Worm (Caenorhabditis elegans): ENCODE data around the gene mpst-1.

Gene mpst-1

DNA sequence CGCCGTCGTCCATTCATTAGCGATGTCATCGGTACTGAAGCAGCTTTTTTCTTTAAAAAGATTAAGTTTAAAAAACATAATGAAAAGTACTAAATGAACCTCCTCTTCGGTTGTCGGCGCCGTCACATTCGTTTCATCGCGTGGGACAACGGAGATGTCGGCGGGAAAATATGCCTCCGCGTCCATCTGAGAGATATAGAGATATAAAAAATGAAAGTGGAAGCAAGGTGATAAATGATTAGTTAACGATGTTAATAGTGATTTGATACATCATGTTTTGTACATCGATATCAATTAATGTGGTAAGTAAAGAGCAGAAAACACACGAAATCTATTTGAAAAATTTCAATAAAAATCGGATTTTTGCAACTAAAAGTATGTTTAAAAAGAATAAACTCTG, 39.6 kb downstream of the mpst-1 start, which contains the start of gene F55A11.7:
F55A11.7 (minus strand) TSS at position 186 of the 400 bp plus-strand sequence.
- TF ChIP-seq unc-62 (GFP tag; optimal IDR thresholded peaks at IDR 0.05) (no peak), unc-130 (tag; optimal IDR thresholded peaks at IDR 0.05) (no peak), unc-86 (tag; optimal IDR thresholded peaks at IDR 0.05) (no peak), blmp-1 (tag; optimal IDR thresholded peaks at IDR 0.05) (peak; percentile 94)

DNA sequence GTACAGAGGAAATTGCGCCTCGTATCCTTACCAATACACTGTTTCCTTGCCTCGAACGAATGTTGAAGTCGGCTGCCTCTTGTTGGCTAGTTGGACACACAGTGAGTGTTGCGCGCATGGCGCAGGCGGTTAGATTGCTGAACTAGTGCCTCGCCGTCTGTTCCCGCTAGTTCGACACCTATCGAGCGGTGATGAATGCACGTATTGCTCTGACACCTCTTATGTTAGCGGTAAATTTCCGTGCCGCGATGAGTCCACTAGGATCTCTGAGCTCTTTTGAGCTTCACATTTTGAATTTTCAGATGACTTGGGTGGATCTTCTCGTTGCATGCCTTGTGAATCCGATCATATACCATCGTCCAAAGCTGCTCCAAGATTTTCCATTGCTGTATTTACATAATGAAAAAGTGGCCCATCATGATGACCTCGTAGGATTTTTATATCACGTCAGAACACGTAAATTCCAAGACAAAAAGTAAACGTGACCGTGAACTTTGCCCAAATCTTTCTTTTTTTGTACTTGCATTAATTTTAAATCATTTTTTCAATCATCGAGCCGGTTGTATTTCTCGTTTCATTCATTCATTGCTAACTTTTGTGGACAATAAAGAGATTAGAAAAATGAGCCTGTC, 43.9 kb downstream of the mpst-1 start, which contains the start of gene F55A11.11:
F55A11.11 (plus strand) TSS at position 341 of the 632 bp plus-strand sequence.
- peak; percentile 60 to 63 for TF ChIP-seq efl-1 (optimal IDR thresholded peaks at IDR 0.05)
- TF ChIP-seq efl-1 (GFP tag; optimal IDR thresholded peaks at IDR 0.05 in 1 of 2): peak; percentile 41 to 96
- peak in 2 of 6 experiments; percentile 3 to 54 for TF ChIP-seq elt-3 (tag; optimal IDR thresholded peaks at IDR 0.05)
- peak; percentile 5 for TF ChIP-seq zip-4 (GFP tag; optimal IDR thresholded peaks at IDR 0.05)
- TF ChIP-seq isw-1 (GFP tag; IDR thresholded peaks at IDR 0.05): no peak
- TF ChIP-seq sptf-1 (tag; optimal IDR thresholded peaks at IDR 0.05): no peak
- peak; percentile 68 for TF ChIP-seq dsc-1 (tag; optimal IDR thresholded peaks at IDR 0.05)
- no peak for TF ChIP-seq snpc-4 (tag; optimal IDR thresholded peaks at IDR 0.05)
- peak; percentile 62 for TF ChIP-seq fos-1 (tag; optimal IDR thresholded peaks at IDR 0.05)
- no peak for TF ChIP-seq nhr-84 (tag; optimal IDR thresholded peaks at IDR 0.05)
- peak; percentile 71 to 85 for TF ChIP-seq lsy-2 (tag; optimal IDR thresholded peaks at IDR 0.05)
- TF ChIP-seq F16B12.6 (tag; optimal IDR thresholded peaks at IDR 0.05): no peak
- TF ChIP-seq lin-39 (tag; optimal IDR thresholded peaks at IDR 0.05): no peak
- TF ChIP-seq nhr-47 (tag; optimal IDR thresholded peaks at IDR 0.05): peak; percentile 81
- peak; percentile 41 for TF ChIP-seq tbx-2 (tag; optimal IDR thresholded peaks at IDR 0.05)
- TF ChIP-seq hlh-4 (tag; optimal IDR thresholded peaks at IDR 0.05): no peak
- TF ChIP-seq unc-98 (GFP tag; IDR thresholded peaks at IDR 0.05): no peak
- peak in 1 of 2 experiments; percentile 72 for TF ChIP-seq mdl-1 (tag; optimal IDR thresholded peaks at IDR 0.05)
- peak; percentile 28 for TF ChIP-seq nhr-76 (tag; optimal IDR thresholded peaks at IDR 0.05)
- no peak for TF ChIP-seq nhr-11 (tag; optimal IDR thresholded peaks at IDR 0.05)
- TF ChIP-seq ceh-90 (tag; optimal IDR thresholded peaks at IDR 0.05): no peak
- peak; percentile 43 to 54 (median 51) for TF ChIP-seq dpl-1 (GFP tag; optimal IDR thresholded peaks at IDR 0.05)
- TF ChIP-seq unc-30 (tag; optimal IDR thresholded peaks at IDR 0.05): no peak
- TF ChIP-seq unc-130 (tag; optimal IDR thresholded peaks at IDR 0.05): peak; percentile 72
- no peak for TF ChIP-seq alr-1 (tag; optimal IDR thresholded peaks at IDR 0.05; ENCODE audit: borderline replicate concordance)
- TF ChIP-seq egl-13 (tag; optimal IDR thresholded peaks at IDR 0.05): peak; percentile 47
- peak; percentile 42 for TF ChIP-seq unc-86 (tag; optimal IDR thresholded peaks at IDR 0.05)
- no peak for TF ChIP-seq egl-27 (tag; optimal IDR thresholded peaks at IDR 0.05)
- TF ChIP-seq hlh-17 (GFP tag; optimal IDR thresholded peaks at IDR 0.05; ENCODE audit: borderline replicate concordance): no peak
- no peak for TF ChIP-seq fkh-4 (tag; optimal IDR thresholded peaks at IDR 0.05; ENCODE audit: borderline replicate concordance)
- TF ChIP-seq rnt-1 (tag; optimal IDR thresholded peaks at IDR 0.05): peak; percentile 82
- TF ChIP-seq C16A3.4 (tag; optimal IDR thresholded peaks at IDR 0.05): peak; percentile 78
- TF ChIP-seq nhr-90 (tag; optimal IDR thresholded peaks at IDR 0.05; ENCODE audit: poor library complexity): peak; percentile 84
- TF ChIP-seq efl-3 (GFP tag; optimal IDR thresholded peaks at IDR 0.05): peak; percentile 0
- TF ChIP-seq mab-9 (GFP tag; IDR thresholded peaks at IDR 0.05): peak; percentile 49; the same call in 1 of the 2 replicates
- TF ChIP-seq pqm-1 (tag; optimal IDR thresholded peaks at IDR 0.05): peak; percentile 14
- peak; percentile 11; the same call in 1 of the 2 replicates for TF ChIP-seq grh-1 (GFP tag; IDR thresholded peaks at IDR 0.05)
- TF ChIP-seq zag-1 (tag; optimal IDR thresholded peaks at IDR 0.05): no peak
- TF ChIP-seq nhr-237 (tag; optimal IDR thresholded peaks at IDR 0.05): no peak
- no peak for TF ChIP-seq ceh-88 (GFP tag; IDR thresholded peaks at IDR 0.05)
- no peak for TF ChIP-seq ets-5 (GFP tag; IDR thresholded peaks at IDR 0.05)
- TF ChIP-seq lin-35 (GFP tag; optimal IDR thresholded peaks at IDR 0.05): peak; percentile 63 to 81
- no peak for TF ChIP-seq unc-62 (GFP tag; optimal IDR thresholded peaks at IDR 0.05)
- TF ChIP-seq C34B4.2 (tag; optimal IDR thresholded peaks at IDR 0.05): no peak
- no peak for TF ChIP-seq hpl-2 (GFP tag; optimal IDR thresholded peaks at IDR 0.05)
- TF ChIP-seq nhr-28 (tag; optimal IDR thresholded peaks at IDR 0.05): no peak
- TF ChIP-seq lin-14 (GFP tag; optimal IDR thresholded peaks at IDR 0.05): peak; percentile 52
- TF ChIP-seq xbp-1 (tag; optimal IDR thresholded peaks at IDR 0.05): peak; percentile 61
- no peak for TF ChIP-seq lin-15B (tag; optimal IDR thresholded peaks at IDR 0.05)
